Fruit fly (Drosophila melanogaster): Measurements from ENCODE around the gene CG13615.

The CG13615 gene

DNA sequence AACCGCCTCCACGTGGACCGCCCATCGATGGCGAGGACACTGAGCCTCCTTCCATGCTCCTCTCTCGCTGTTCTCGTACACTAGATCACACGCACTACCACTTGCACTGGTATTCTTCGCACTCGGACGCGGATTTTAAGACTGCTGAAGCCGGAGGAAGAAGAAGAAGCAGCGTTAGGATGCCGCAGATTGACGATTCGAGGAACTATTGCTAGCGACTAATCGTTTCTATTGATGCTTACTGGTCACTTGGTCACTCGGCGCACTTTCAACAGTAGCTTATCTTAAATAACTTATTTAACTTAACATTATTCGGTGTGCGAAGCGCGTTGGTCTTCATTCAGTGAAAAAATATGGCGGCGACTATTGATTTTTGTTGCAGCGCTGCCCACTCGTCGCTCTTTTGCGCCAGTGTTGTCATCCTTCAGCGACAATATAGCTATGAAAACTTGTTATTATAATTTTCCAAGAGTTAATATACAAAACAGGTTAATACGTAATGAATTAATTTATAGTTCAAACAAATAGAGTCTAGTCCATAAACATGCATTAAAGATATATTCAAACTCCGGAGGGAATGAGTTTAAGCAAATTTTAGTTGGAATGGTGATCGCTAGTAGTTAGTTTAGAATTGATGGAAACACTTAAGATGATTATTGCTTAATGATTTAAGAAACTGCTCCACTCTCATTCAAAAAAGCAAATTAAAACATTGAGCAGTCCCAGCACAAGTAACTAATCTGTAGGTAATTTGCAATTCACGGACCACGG is 41.7 kb upstream of the CG13615 start, which contains the start of the genes CG5746 and CG6454 (continued):
- 0 out of 4 replicates have a peak, but pooled peaks have one; percentile 19 for TF ChIP-seq Dll (GFP tag; IDR thresholded peaks at IDR 0.05; ENCODE audit: partially characterized antibody)
- no peak for TF ChIP-seq CG7271 (tag; optimal IDR thresholded peaks at IDR 0.05)
- no peak for TF ChIP-seq ind (GFP tag; optimal IDR thresholded peaks at IDR 0.05)
- peak; percentile 56 for TF ChIP-seq CG16863 (GFP tag; optimal IDR thresholded peaks at IDR 0.05)
- no peak for TF ChIP-seq CG10147 (GFP tag; optimal IDR thresholded peaks at IDR 0.05)
- no peak for TF ChIP-seq Nf-YA (GFP tag; IDR thresholded peaks at IDR 0.05)
- no peak for TF ChIP-seq Lim3 (GFP tag; IDR thresholded peaks at IDR 0.05)
- no peak for TF ChIP-seq CG7745 (tag; optimal IDR thresholded peaks at IDR 0.05)
- no peak for TF ChIP-seq tup (GFP tag; optimal IDR thresholded peaks at IDR 0.05)
- no peak for TF ChIP-seq CG11723 (GFP tag; optimal IDR thresholded peaks at IDR 0.05)
- TF ChIP-seq unc-4 (GFP tag; IDR thresholded peaks at IDR 0.05; ENCODE audit: partially characterized antibody): no peak
- no peak for TF ChIP-seq CG6854 (GFP tag; optimal IDR thresholded peaks at IDR 0.05)
- TF ChIP-seq CG8290 (GFP tag; optimal IDR thresholded peaks at IDR 0.05): peak; percentile 38
- no peak for TF ChIP-seq CG8290 (tag; optimal IDR thresholded peaks at IDR 0.05)
- peak; percentile 68 for TF ChIP-seq Ets97D (GFP tag; optimal IDR thresholded peaks at IDR 0.05)
- peak; percentile 45 for TF ChIP-seq tin (GFP tag; optimal IDR thresholded peaks at IDR 0.05)
- no peak for TF ChIP-seq Sox102F (GFP tag; optimal IDR thresholded peaks at IDR 0.05)
- TF ChIP-seq CG30403 (GFP tag; optimal IDR thresholded peaks at IDR 0.05): peak; percentile 78
- TF ChIP-seq pfk (GFP tag; optimal IDR thresholded peaks at IDR 0.05): no peak
- peak; percentile 21 for TF ChIP-seq CG8089 (GFP tag; optimal IDR thresholded peaks at IDR 0.05)
- no peak for TF ChIP-seq CG10462 (GFP tag; optimal IDR thresholded peaks at IDR 0.05)
- peak; percentile 76 for TF ChIP-seq lilli (GFP tag; optimal IDR thresholded peaks at IDR 0.05)
- peak; percentile 69 for TF ChIP-seq CG17186 (GFP tag; optimal IDR thresholded peaks at IDR 0.05)
- TF ChIP-seq usp (GFP tag; optimal IDR thresholded peaks at IDR 0.05): no peak
- TF ChIP-seq Scr (GFP tag; IDR thresholded peaks at IDR 0.05; ENCODE audit: partially characterized antibody): no peak
- TF ChIP-seq Dp (GFP tag; optimal IDR thresholded peaks at IDR 0.05): peak; percentile 14
- TF ChIP-seq CG2202 (tag; optimal IDR thresholded peaks at IDR 0.05): no peak
- TF ChIP-seq otp (GFP tag; IDR thresholded peaks at IDR 0.05): no peak
- no peak for TF ChIP-seq C15 (GFP tag; IDR thresholded peaks at IDR 0.05)
- TF ChIP-seq al (GFP tag; IDR thresholded peaks at IDR 0.05): peak; percentile 44
- no peak for TF ChIP-seq Vsx1 (GFP tag; optimal IDR thresholded peaks at IDR 0.05)
- no peak for TF ChIP-seq Lhr (GFP tag; optimal IDR thresholded peaks at IDR 0.05)
- peak; percentile 70 for TF ChIP-seq slbo (GFP tag; IDR thresholded peaks at IDR 0.05)
- TF ChIP-seq CG8359 (GFP tag; optimal IDR thresholded peaks at IDR 0.05; ENCODE audit: borderline replicate concordance): no peak
- no peak for TF ChIP-seq unpg (GFP tag; optimal IDR thresholded peaks at IDR 0.05)
- peak; percentile 77 for TF ChIP-seq pho (GFP tag; optimal IDR thresholded peaks at IDR 0.05)
- TF ChIP-seq hth (optimal IDR thresholded peaks at IDR 0.05): no peak
- TF ChIP-seq CG8478 (optimal IDR thresholded peaks at IDR 0.05): no peak
- TF ChIP-seq CG6272 (GFP tag; IDR thresholded peaks at IDR 0.05): 0 out of 2 replicates have a peak, but pooled peaks have one; percentile 32
- TF ChIP-seq CG13296 (GFP tag; optimal IDR thresholded peaks at IDR 0.05): no peak
- no peak for TF ChIP-seq inv (GFP tag; IDR thresholded peaks at IDR 0.05; ENCODE audit: partially characterized antibody)
- TF ChIP-seq caup (GFP tag; optimal IDR thresholded peaks at IDR 0.05; ENCODE audit: severe bottlenecking): no peak
- TF ChIP-seq CG15011 (GFP tag; optimal IDR thresholded peaks at IDR 0.05): no peak
- no peak for TF ChIP-seq gce (GFP tag; IDR thresholded peaks at IDR 0.05)
- TF ChIP-seq dpn (GFP tag; optimal IDR thresholded peaks at IDR 0.05): peak; percentile 31 to 65
- no peak for TF ChIP-seq CG17361 (GFP tag; IDR thresholded peaks at IDR 0.05)
- TF ChIP-seq CG3995 (GFP tag; optimal IDR thresholded peaks at IDR 0.05): peak; percentile 63
- no peak for TF ChIP-seq CG10366 (GFP tag; IDR thresholded peaks at IDR 0.05)
- TF ChIP-seq Sin3A (optimal IDR thresholded peaks at IDR 0.05): peak; percentile 68
- TF ChIP-seq CG1529 (GFP tag; optimal IDR thresholded peaks at IDR 0.05): no peak
- TF ChIP-seq CG8924 (tag; optimal IDR thresholded peaks at IDR 0.05): peak; percentile 72
